Fruit fly (Drosophila melanogaster): ENCODE measurements around the gene Kdsr.

Gene Kdsr

DNA sequence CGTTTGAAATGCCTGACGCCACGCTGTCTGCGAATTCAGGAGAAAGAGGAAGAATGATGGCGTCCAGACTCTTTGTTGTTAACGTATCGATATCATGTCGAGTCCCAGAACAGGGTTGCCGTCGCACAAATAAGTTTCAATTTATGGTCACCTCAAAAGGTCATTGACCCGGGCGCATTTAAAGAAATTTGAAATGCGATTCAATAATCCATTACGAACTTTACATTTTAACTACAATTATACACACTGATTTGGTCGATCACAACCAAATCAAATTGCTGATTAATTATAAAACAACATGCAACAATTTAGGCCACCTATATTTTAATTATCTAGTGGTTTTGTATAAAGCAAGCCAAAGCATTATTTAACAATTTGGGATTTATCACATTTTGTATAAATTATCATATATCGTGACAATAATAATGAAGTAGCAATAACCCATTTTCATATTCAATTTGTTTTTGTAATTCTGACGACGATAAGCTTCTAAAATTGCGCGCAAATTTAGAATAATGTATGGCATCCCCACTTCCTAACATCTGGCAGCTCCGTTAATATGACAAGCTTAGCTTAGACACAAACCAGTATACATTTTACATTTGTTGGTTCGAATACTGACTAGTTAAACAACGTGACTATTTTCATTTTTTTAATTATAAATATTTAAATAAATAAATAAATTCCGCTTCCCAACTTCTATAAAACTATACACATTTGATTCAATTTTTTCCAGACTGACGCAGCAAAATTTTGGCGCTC lies 17.1 kb downstream of the Kdsr start, which contains the start of gene bam:
Gene bam (minus strand): TSS at position 58 of the 762 bp plus-strand sequence.
- TF ChIP-seq CG34367 (tag; optimal IDR thresholded peaks at IDR 0.05) (no peak), fd96Ca (GFP tag; IDR thresholded peaks at IDR 0.05) (no peak), EcR (GFP tag; optimal IDR thresholded peaks at IDR 0.05) (peak; percentile 81)

DNA sequence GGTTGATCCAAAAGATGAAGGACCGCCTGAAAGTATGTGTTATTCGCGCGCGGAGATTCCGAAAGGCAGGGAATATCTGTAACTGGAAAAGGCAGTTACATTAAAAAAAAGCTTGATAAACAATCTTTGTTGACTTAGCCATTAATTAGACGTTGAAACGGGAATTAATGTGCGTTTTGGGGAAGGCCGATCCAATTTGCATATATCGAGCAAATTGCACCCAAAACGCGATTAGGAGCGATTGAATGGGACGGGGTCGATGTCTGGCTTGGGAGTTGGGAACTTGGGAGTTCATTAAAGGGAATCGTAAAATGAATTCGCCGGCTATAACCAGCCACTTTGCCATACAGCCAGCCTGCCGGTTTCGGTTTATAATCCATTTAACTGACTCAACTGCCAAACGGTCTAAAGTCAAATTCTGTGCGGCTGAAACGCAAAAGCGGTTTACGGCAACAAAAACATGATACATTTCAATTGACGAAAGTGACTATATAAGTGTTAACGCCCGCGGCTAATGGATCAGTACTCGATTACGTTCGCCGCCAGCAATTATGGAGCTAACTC lies 20.7 kb downstream of the Kdsr start, which contains the start of gene CG11854:
Gene CG11854 (plus strand): TSS at position 514 of the 564 bp plus-strand sequence.
- TF ChIP-seq EcR (GFP tag; optimal IDR thresholded peaks at IDR 0.05) (peak; percentile 67), CG10348 (GFP tag; IDR thresholded peaks at IDR 0.05) (no peak)

- TF ChIP-seq D1 (tag; optimal IDR thresholded peaks at IDR 0.05), result no peak
- TF ChIP-seq EcR (GFP tag; optimal IDR thresholded peaks at IDR 0.05), result no peak
- TF ChIP-seq Snoo (tag; optimal IDR thresholded peaks at IDR 0.05), result no peak
- no peak for TF ChIP-seq CG8159 (tag; optimal IDR thresholded peaks at IDR 0.05)
- no peak for TF ChIP-seq CG14655 (GFP tag; optimal IDR thresholded peaks at IDR 0.05)
- TF ChIP-seq Pif1B (GFP tag; optimal IDR thresholded peaks at IDR 0.05), result no peak
- TF ChIP-seq CG17806 (tag; optimal IDR thresholded peaks at IDR 0.05), result no peak
- no peak for TF ChIP-seq CG15710 (tag; optimal IDR thresholded peaks at IDR 0.05)
- no peak for TF ChIP-seq CG8301 (tag; optimal IDR thresholded peaks at IDR 0.05)
- no peak for TF ChIP-seq Ets98B (GFP tag; IDR thresholded peaks at IDR 0.05)
- TF ChIP-seq CG32121 (GFP tag; IDR thresholded peaks at IDR 0.05), result no peak
These were observed 22.4 kb downstream of the Kdsr start, which contains the start of gene to for dm6 chr3R:25239880-25240279. TSS of gene to (plus strand) at chr3R:25240180.

- TF ChIP-seq CG17806 (tag; optimal IDR thresholded peaks at IDR 0.05) (peak; percentile 3), EcR (GFP tag; optimal IDR thresholded peaks at IDR 0.05) (peak; percentile 94), Pif1B (GFP tag; optimal IDR thresholded peaks at IDR 0.05) (no peak), Ets98B (GFP tag; IDR thresholded peaks at IDR 0.05) (no peak), D1 (tag; optimal IDR thresholded peaks at IDR 0.05) (no peak), fd96Ca (GFP tag; IDR thresholded peaks at IDR 0.05) (no peak), CG15710 (tag; optimal IDR thresholded peaks at IDR 0.05) (peak; percentile 22), CG4496 (GFP tag; IDR thresholded peaks at IDR 0.05) (no peak), CG10348 (GFP tag; IDR thresholded peaks at IDR 0.05) (no peak), CG12605 (GFP tag; IDR thresholded peaks at IDR 0.05) (no peak), rn (GFP tag; IDR thresholded peaks at IDR 0.05) (no peak), CG9948 (tag; optimal IDR thresholded peaks at IDR 0.05) (peak; percentile 33), Snoo (tag; optimal IDR thresholded peaks at IDR 0.05) (no peak), CG8159 (tag; optimal IDR thresholded peaks at IDR 0.05) (peak; percentile 60), Pif1A (GFP tag; optimal IDR thresholded peaks at IDR 0.05) (no peak), CG34367 (tag; optimal IDR thresholded peaks at IDR 0.05) (peak; percentile 11), gl (tag; optimal IDR thresholded peaks at IDR 0.05) (no peak), CG13204 (GFP tag; optimal IDR thresholded peaks at IDR 0.05) (no peak), CG14655 (GFP tag; optimal IDR thresholded peaks at IDR 0.05) (no peak), CG32121 (GFP tag; IDR thresholded peaks at IDR 0.05) (no peak), CG8301 (tag; optimal IDR thresholded peaks at IDR 0.05) (no peak)
These were observed 23.3 kb downstream of the Kdsr start for dm6 chr3R:25238771-25239700.

DNA sequence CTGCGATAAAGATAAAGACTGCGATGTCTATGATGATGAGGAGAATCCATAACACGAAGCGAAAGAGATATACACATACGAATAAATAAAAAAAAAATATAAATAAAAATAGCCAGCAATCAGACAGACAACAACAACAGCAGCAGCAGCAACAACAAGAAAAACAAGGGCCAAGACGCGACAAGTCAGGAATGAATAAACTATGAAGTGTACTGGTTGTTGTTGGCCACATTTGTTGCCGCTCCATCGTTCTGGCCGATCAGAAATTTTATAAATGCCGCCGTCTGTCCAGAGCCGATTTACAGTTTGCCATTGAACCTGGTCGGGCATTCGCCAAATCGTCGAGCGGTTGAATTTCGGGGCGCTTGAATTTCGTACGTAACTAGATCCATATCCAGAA lies 25.0 kb downstream of the Kdsr start, which contains the start of gene Jhbp7:
Gene Jhbp7 (plus strand): TSS at position 301 of the 400 bp plus-strand sequence.
- TF ChIP-seq rn (GFP tag; IDR thresholded peaks at IDR 0.05) (no peak), EcR (GFP tag; optimal IDR thresholded peaks at IDR 0.05) (peak; percentile 81)

dm6 chr3R:25236121-25236520 lies 26.2 kb downstream of the Kdsr start:
- TF ChIP-seq D1 (tag; optimal IDR thresholded peaks at IDR 0.05) (no peak), CG17806 (tag; optimal IDR thresholded peaks at IDR 0.05) (no peak), CG4496 (GFP tag; IDR thresholded peaks at IDR 0.05) (no peak), CG34367 (tag; optimal IDR thresholded peaks at IDR 0.05) (no peak), fd96Ca (GFP tag; IDR thresholded peaks at IDR 0.05) (no peak), Pif1B (GFP tag; optimal IDR thresholded peaks at IDR 0.05) (no peak), Snoo (tag; optimal IDR thresholded peaks at IDR 0.05) (no peak), CG8301 (tag; optimal IDR thresholded peaks at IDR 0.05) (no peak), CG15710 (tag; optimal IDR thresholded peaks at IDR 0.05) (no peak), Pif1A (GFP tag; optimal IDR thresholded peaks at IDR 0.05) (no peak), gl (tag; optimal IDR thresholded peaks at IDR 0.05) (no peak), CG13204 (GFP tag; optimal IDR thresholded peaks at IDR 0.05) (no peak), CG12605 (GFP tag; IDR thresholded peaks at IDR 0.05) (no peak), CG14655 (GFP tag; optimal IDR thresholded peaks at IDR 0.05) (no peak), CG32121 (GFP tag; IDR thresholded peaks at IDR 0.05) (no peak), CG9948 (tag; optimal IDR thresholded peaks at IDR 0.05) (no peak)
